Worm (Caenorhabditis elegans) whole organism, young adult: ENCODE measurements around the gene srt-36.
"Not testable (repeated sequence)": the region's sequence is repeated elsewhere in the genome, so short reads cannot be mapped to it uniquely, and the experiment has no call there.

Experiments used
- B0019.2 ChIP-seq: fragments of 200-800 bp; sonication (Bioruptor generic); conservative IDR thresholded peaks from 2 replicates; pipeline ENCODE4 v1.3.6; 2022; ENCODE audit warnings: missing genetic modification reagents, missing genetic modification characterization, missing compliant biosample characterization
- B0261.1 ChIP-seq: sonication (generic microtip); optimal IDR thresholded peaks from 2 replicates; lab custom pipeline; 2016; ENCODE audit warnings: mild to moderate bottlenecking, missing genetic modification characterization, moderate library complexity, missing compliant biosample characterization
- C06A6.2 ChIP-seq: fragments of 200-800 bp; sonication (Bioruptor generic); conservative IDR thresholded peaks from 2 replicates; pipeline ENCODE4 v1.3.6; 2022; ENCODE audit warnings: missing genetic modification characterization, missing compliant biosample characterization
- D2030.7 ChIP-seq: fragments of 200-800 bp; sonication (Bioruptor generic); IDR thresholded peaks from 2 replicates; pipeline ENCODE4 v1.3.6; 2022; ENCODE audit warnings: missing genetic modification reagents, missing genetic modification characterization, missing compliant biosample characterization
- F39B2.1 ChIP-seq: fragments of 200-800 bp; sonication (Bioruptor generic); IDR thresholded peaks from 2 replicates; pipeline ENCODE4 v1.3.6; 2022; ENCODE audit warnings: missing genetic modification reagents, missing genetic modification characterization, missing compliant biosample characterization
- F52B5.7 ChIP-seq: sonication (generic microtip); optimal IDR thresholded peaks from 2 replicates; lab custom pipeline; 2016; ENCODE audit warnings: mild to moderate bottlenecking, missing genetic modification characterization, missing compliant biosample characterization
- K12H6.12 ChIP-seq: fragments of 200-800 bp; sonication (Bioruptor generic); optimal IDR thresholded peaks from 2 replicates; lab custom pipeline; 2018; ENCODE audit warnings: mild to moderate bottlenecking, missing genetic modification characterization, missing compliant biosample characterization
- T26A5.8 ChIP-seq: sonication (generic microtip); optimal IDR thresholded peaks from 2 replicates; lab custom pipeline; 2016; ENCODE audit warnings: missing genetic modification characterization, missing compliant biosample characterization
- Y56A3A.18 ChIP-seq: fragments of 200-800 bp; sonication (Bioruptor generic); IDR thresholded peaks from 2 replicates; pipeline ENCODE4 v1.3.6; 2022; ENCODE audit warnings: missing genetic modification reagents, missing genetic modification characterization, missing compliant biosample characterization
- Y67H2A.10 ChIP-seq: fragments of 200-800 bp; sonication (Bioruptor generic); conservative IDR thresholded peaks from 2 replicates; pipeline ENCODE4 v1.3.6; 2022; ENCODE audit warnings: missing genetic modification reagents, missing genetic modification characterization, missing compliant biosample characterization
- Y79H2A.3 ChIP-seq: fragments of 200-800 bp; sonication (Bioruptor generic); conservative IDR thresholded peaks from 2 replicates; pipeline ENCODE4 v1.3.6; 2022; ENCODE audit warnings: missing genetic modification reagents, missing genetic modification characterization, missing compliant biosample characterization
- ama-1 ChIP-seq, 3 experiments: fragments of 150-350 bp in 1 of 3; sonication (generic microtip) in 2 of 3; optimal IDR thresholded peaks; 2 replicates each; lab custom pipeline; 2014 to 2018; ENCODE audit warnings: missing biosample characterization in 2 of 3, missing genetic modification characterization in 2 of 3, missing genetic modification reagents in 2 of 3
- atf-7 ChIP-seq: sonication (generic microtip); optimal IDR thresholded peaks from 2 replicates; lab custom pipeline; 2017; ENCODE audit warnings: mild to moderate bottlenecking, missing genetic modification characterization, missing compliant biosample characterization
- attf-3 ChIP-seq: fragments of 200-800 bp; sonication (Bioruptor generic); conservative IDR thresholded peaks from 2 replicates; pipeline ENCODE4 v1.3.6; 2022; ENCODE audit warnings: missing genetic modification reagents, missing genetic modification characterization, missing compliant biosample characterization
- attf-5 ChIP-seq: fragments of 200-800 bp; sonication (Bioruptor generic); optimal IDR thresholded peaks from 2 replicates; lab custom pipeline; 2018; ENCODE audit warnings: mild to moderate bottlenecking, missing genetic modification characterization, missing compliant biosample characterization
- attf-6 ChIP-seq: fragments of 200-800 bp; sonication (Bioruptor generic); IDR thresholded peaks from 2 replicates; pipeline ENCODE4 v1.3.6; 2022; ENCODE audit warnings: missing genetic modification reagents, missing genetic modification characterization, missing compliant biosample characterization
- bed-1 ChIP-seq: fragments of 200-800 bp; sonication (Bioruptor generic); IDR thresholded peaks from 2 replicates; pipeline ENCODE4 v1.3.6; 2022; ENCODE audit warnings: missing genetic modification reagents, missing genetic modification characterization, missing compliant biosample characterization
- ceh-79 ChIP-seq: sonication (generic microtip); optimal IDR thresholded peaks from 2 replicates; lab custom pipeline; 2017; ENCODE audit warnings: mild to moderate bottlenecking, missing genetic modification characterization, missing compliant biosample characterization
- ceh-91 ChIP-seq: fragments of 200-800 bp; sonication (Bioruptor generic); IDR thresholded peaks from 2 replicates; pipeline ENCODE4 v1.3.6; 2022; ENCODE audit warnings: missing genetic modification reagents, missing genetic modification characterization, missing compliant biosample characterization
- dpl-1 ChIP-seq: fragments of 150-350 bp; optimal IDR thresholded peaks from 2 replicates; lab custom pipeline; 2014; ENCODE audit warnings: missing biosample characterization, missing genetic modification reagents, missing genetic modification characterization
- egrh-3 ChIP-seq: fragments of 200-800 bp; sonication (Bioruptor generic); IDR thresholded peaks from 2 replicates; pipeline ENCODE4 v1.3.6; 2022; ENCODE audit warnings: missing genetic modification reagents, missing genetic modification characterization, missing compliant biosample characterization
- fkh-3 ChIP-seq: sonication (generic microtip); optimal IDR thresholded peaks from 2 replicates; lab custom pipeline; 2016; ENCODE audit warnings: mild to moderate bottlenecking, missing genetic modification characterization, missing compliant biosample characterization
- hrde-1 ChIP-seq: sonication (generic microtip); optimal IDR thresholded peaks from 2 replicates; lab custom pipeline; 2016; ENCODE audit warnings: missing genetic modification characterization, mild to moderate bottlenecking, missing compliant biosample characterization, moderate library complexity, missing genotype, missing genetic modification reagents, borderline replicate concordance
- hsf-1 ChIP-seq: fragments of 200-800 bp; sonication (Bioruptor generic); IDR thresholded peaks from 2 replicates; pipeline ENCODE4 v1.3.6; 2022; ENCODE audit warnings: missing genetic modification reagents, missing genetic modification characterization, missing compliant biosample characterization
- let-526 ChIP-seq: fragments of 200-800 bp; sonication (Bioruptor generic); IDR thresholded peaks from 2 replicates; pipeline ENCODE4 v1.3.6; 2022; ENCODE audit warnings: missing genetic modification reagents, missing genetic modification characterization, missing compliant biosample characterization
- lin-26 ChIP-seq: fragments of 200-800 bp; sonication (Bioruptor generic); IDR thresholded peaks from 2 replicates; pipeline ENCODE4 v1.3.6; 2022; ENCODE audit warnings: missing genetic modification reagents, missing genetic modification characterization, missing compliant biosample characterization
- lsy-27 ChIP-seq: sonication (generic microtip); optimal IDR thresholded peaks from 2 replicates; lab custom pipeline; 2017; ENCODE audit warnings: missing genetic modification characterization, mild to moderate bottlenecking, missing compliant biosample characterization, antibody characterized with exemption, missing genotype, borderline replicate concordance; ENCODE audit not compliant: insufficient read depth
- madf-8 ChIP-seq: fragments of 200-800 bp; sonication (Bioruptor generic); conservative IDR thresholded peaks from 2 replicates; pipeline ENCODE4 v1.3.6; 2022; ENCODE audit warnings: missing genetic modification reagents, missing genetic modification characterization, missing compliant biosample characterization
- mcd-1 ChIP-seq: fragments of 200-800 bp; sonication (Bioruptor generic); IDR thresholded peaks from 2 replicates; pipeline ENCODE4 v1.3.6; 2022; ENCODE audit warnings: missing genetic modification reagents, missing genetic modification characterization, missing compliant biosample characterization
- nfya-2 ChIP-seq: fragments of 200-800 bp; sonication (Bioruptor generic); IDR thresholded peaks from 2 replicates; pipeline ENCODE4 v1.3.6; 2022; ENCODE audit warnings: missing genetic modification reagents, missing genetic modification characterization, missing compliant biosample characterization
- nhr-120 ChIP-seq: fragments of 200-800 bp; sonication (Bioruptor generic); IDR thresholded peaks from 2 replicates; pipeline ENCODE4 v1.3.6; 2022; ENCODE audit warnings: missing genetic modification characterization, missing compliant biosample characterization
- nhr-27 ChIP-seq: fragments of 200-800 bp; sonication (Bioruptor generic); optimal IDR thresholded peaks from 2 replicates; lab custom pipeline; 2018; ENCODE audit warnings: mild to moderate bottlenecking, missing genetic modification characterization, moderate library complexity, missing compliant biosample characterization
- repo-1 ChIP-seq: sonication (generic microtip); optimal IDR thresholded peaks from 2 replicates; lab custom pipeline; 2017; ENCODE audit warnings: mild to moderate bottlenecking, missing genetic modification characterization, missing compliant biosample characterization
- rpc-1 ChIP-seq, 2 experiments: fragments of 150-350 bp in 1 of 2; sonication (generic microtip) in 1 of 2; optimal IDR thresholded peaks; 2 replicates each; lab custom pipeline; 2014 to 2018; ENCODE audit warnings: missing biosample characterization in 1 of 2, missing genetic modification characterization in 1 of 2, missing genetic modification reagents in 1 of 2, missing genotype in 1 of 2
- tbp1 ChIP-seq: fragments of 200-800 bp; sonication (Bioruptor generic); optimal IDR thresholded peaks from 2 replicates; lab custom pipeline; 2018; ENCODE audit warnings: mild to moderate bottlenecking, missing genetic modification characterization, missing compliant biosample characterization
- ztf-26 ChIP-seq: sonication (generic microtip); optimal IDR thresholded peaks from 2 replicates; lab custom pipeline; 2017; ENCODE audit warnings: missing genetic modification characterization, missing compliant biosample characterization
- ztf-3 ChIP-seq: fragments of 200-800 bp; sonication (Bioruptor generic); optimal IDR thresholded peaks from 2 replicates; lab custom pipeline; 2018; ENCODE audit warnings: mild to moderate bottlenecking, missing genetic modification characterization, missing compliant biosample characterization

Gene srt-36

DNA sequence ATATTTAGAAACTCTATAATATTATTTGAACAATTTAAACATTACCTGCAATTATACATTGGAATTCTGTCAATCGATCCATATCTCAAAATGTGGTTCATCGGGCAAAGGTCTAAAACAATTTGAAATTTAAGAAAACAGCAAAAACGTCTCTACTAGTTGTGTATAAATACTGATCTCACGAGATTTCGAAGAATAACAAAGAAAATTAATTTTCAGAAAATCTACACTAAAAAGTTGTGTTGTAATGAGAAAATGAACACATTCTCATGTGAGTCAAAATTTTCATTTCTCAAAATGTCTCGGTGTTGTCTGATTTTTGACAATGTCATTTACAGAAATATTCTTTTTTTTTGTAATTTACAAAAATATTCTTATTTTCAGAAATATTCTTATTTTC lies at the start of gene srt-36:
Gene srt-36 (minus strand): TSS at position 101 of the 400 bp plus-strand sequence.
- TF ChIP-seq dpl-1 (GFP tag; lab: Kevin White, UChicago); egrh-3 (GFP tag; lab: Robert Waterston, UW); madf-8: not testable (repeated sequence)

DNA sequence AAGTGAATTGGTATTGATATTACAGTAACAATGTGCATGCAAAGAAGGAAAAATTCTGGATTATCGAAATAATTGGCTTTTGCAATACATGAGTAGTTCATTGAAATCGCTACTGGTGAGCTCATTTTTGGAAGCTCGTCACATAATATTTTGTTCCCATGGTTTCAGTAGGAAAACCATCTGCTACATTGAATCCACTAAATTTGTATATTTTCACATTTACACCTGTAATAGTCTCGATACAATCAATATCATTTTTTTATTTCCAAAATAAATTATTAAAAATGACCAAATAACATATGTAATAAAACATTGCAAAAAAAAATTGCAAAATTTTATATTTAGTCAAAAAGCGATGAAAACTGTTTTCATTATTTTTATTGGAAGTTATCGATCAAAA lies 46.9 kb upstream of the srt-36 start, which contains the start of gene srh-192:
Gene srh-192 (minus strand): TSS at position 101 of the 400 bp plus-strand sequence.
- no peak for TF ChIP-seq repo-1 (tag; lab: Kevin White, UChicago)
- no peak for TF ChIP-seq ceh-79 (tag; lab: Kevin White, UChicago)
- TF ChIP-seq attf-5 (GFP tag; lab: Kevin White, UChicago) = no peak
- TF ChIP-seq F52B5.7 = no peak
- no peak for TF ChIP-seq C06A6.2 (GFP tag; lab: Robert Waterston, UW)
- TF ChIP-seq B0019.2 = no peak
- TF ChIP-seq let-526 (GFP tag; lab: Robert Waterston, UW) = no peak
- TF ChIP-seq bed-1 (GFP tag; lab: Robert Waterston, UW) = no peak
- TF ChIP-seq T26A5.8 (tag; lab: Kevin White, UChicago) = no peak
- no peak for TF ChIP-seq fkh-3 (tag; lab: Kevin White, UChicago)
- TF ChIP-seq Y56A3A.18 = no peak
- no peak for TF ChIP-seq Y67H2A.10 (GFP tag; lab: Robert Waterston, UW)
- no peak for TF ChIP-seq ceh-91 (GFP tag; lab: Robert Waterston, UW)
- no peak for TF ChIP-seq hrde-1 (tag; lab: Kevin White, UChicago)
- no peak for TF ChIP-seq K12H6.12 (tag; lab: Kevin White, UChicago)
- no peak for TF ChIP-seq hsf-1 (GFP tag; lab: Robert Waterston, UW)
- no peak for TF ChIP-seq lsy-27 (tag; lab: Kevin White, UChicago)

DNA sequence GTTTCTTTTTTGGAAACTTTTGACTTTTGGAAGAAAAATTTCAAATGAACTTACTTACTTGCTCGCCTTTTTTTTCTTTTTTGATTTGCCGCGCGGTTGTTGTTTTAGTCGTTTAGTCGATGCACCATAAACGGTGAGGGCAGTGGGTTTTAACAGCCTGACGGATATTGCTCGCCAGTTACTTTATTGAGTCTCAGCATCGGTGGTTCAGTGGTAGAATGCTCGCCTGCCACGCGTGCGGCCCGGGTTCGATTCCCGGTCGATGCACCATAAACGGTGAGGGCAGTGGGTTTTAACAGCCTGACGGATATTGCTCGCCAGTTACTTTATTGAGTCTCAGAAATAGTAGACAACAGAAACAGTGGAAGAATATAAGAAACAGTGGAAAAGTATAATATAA lies 42.3 kb upstream of the srt-36 start:
- peak; percentile 63 for TF ChIP-seq D2030.7 (GFP tag; lab: Robert Waterston, UW)
- TF ChIP-seq B0261.1 (tag; lab: Kevin White, UChicago) = peak; percentile 46
- peak; percentile 27 for TF ChIP-seq rpc-1 (optimal IDR thresholded peaks at IDR 0.05; lab: Kevin White, UChicago)
- peak; percentile 67 for TF ChIP-seq rpc-1 (tag; optimal IDR thresholded peaks at IDR 0.05; lab: Kevin White, UChicago)
- TF ChIP-seq tbp1 (GFP tag; lab: Kevin White, UChicago) = peak; percentile 73
- TF ChIP-seq lin-26 (GFP tag; lab: Robert Waterston, UW) = peak; percentile 67; the same call in 1 of the 2 replicates

DNA sequence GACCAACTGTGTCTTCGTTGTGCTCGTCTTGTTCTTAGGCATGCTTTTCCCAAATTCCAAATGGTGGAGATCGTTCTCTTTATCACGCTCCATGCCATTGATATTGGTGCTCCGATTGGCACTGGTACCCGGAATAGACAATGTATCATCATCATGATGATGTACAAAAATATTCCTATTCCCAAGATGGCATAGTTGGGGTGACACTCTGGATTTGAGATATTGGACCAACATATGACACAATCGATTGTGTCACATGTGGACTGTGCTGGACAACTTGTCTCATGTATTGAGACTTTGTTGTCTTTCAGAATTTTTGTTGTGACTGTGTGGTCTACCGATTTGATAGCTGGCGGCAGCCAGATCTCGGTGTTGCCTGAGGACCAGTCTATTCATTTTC lies 36.1 kb upstream of the srt-36 start:
- TF ChIP-seq ztf-3 = no peak
- no peak for TF ChIP-seq nfya-2 (GFP tag; lab: Robert Waterston, UW)
- no peak for TF ChIP-seq nhr-120
- TF ChIP-seq F39B2.1 (GFP tag; lab: Robert Waterston, UW) = no peak
- no peak for TF ChIP-seq attf-3 (GFP tag; lab: Robert Waterston, UW)
- TF ChIP-seq atf-7 (tag; lab: Kevin White, UChicago) = no peak
- TF ChIP-seq nhr-27 (tag; lab: Kevin White, UChicago) = no peak
- TF ChIP-seq ztf-26 = no peak
- no peak for TF ChIP-seq attf-6 (GFP tag; lab: Robert Waterston, UW)
- no peak for TF ChIP-seq ceh-79 (tag; lab: Kevin White, UChicago)
- TF ChIP-seq mcd-1 (GFP tag; lab: Robert Waterston, UW) = no peak
- no peak for TF ChIP-seq ama-1 (optimal IDR thresholded peaks at IDR 0.05; lab: Kevin White, UChicago)
- no peak for TF ChIP-seq ama-1 (GFP tag; optimal IDR thresholded peaks at IDR 0.05; lab: Kevin White, UChicago)
- no peak for TF ChIP-seq Y67H2A.10 (GFP tag; lab: Robert Waterston, UW)
- TF ChIP-seq C06A6.2 (GFP tag; lab: Robert Waterston, UW) = no peak
- TF ChIP-seq bed-1 (GFP tag; lab: Robert Waterston, UW) = no peak
- no peak for TF ChIP-seq Y79H2A.3 (GFP tag; lab: Robert Waterston, UW)
- TF ChIP-seq, all 124 proteins: peak for 0
